Fruit fly (Drosophila melanogaster): ENCODE measurements around the gene rho-5.

The rho-5 gene

dm6 chr2L:10342471-10342870, 31.2 kb downstream of the rho-5 start, which contains the start of gene Sps2:
Gene Sps2, plus strand, starts transcription at chr2L:10342594.
- TF ChIP-seq Hr78 (GFP tag; optimal IDR thresholded peaks at IDR 0.05): no peak
- TF ChIP-seq Hnf4 (GFP tag; optimal IDR thresholded peaks at IDR 0.05): peak; percentile 10
- no peak for TF ChIP-seq Dfd (GFP tag; optimal IDR thresholded peaks at IDR 0.05)
- TF ChIP-seq Dif (GFP tag; optimal IDR thresholded peaks at IDR 0.05; ENCODE audit: partially characterized antibody): no peak
- peak; percentile 18 for TF ChIP-seq brk (GFP tag; optimal IDR thresholded peaks at IDR 0.05)
- no peak for TF ChIP-seq Mio (GFP tag; optimal IDR thresholded peaks at IDR 0.05)
- no peak for TF ChIP-seq psq (GFP tag; optimal IDR thresholded peaks at IDR 0.05)
- TF ChIP-seq dsf (GFP tag; optimal IDR thresholded peaks at IDR 0.05; ENCODE audit: borderline replicate concordance): no peak
- TF ChIP-seq CrebA (GFP tag; optimal IDR thresholded peaks at IDR 0.05; ENCODE audit: borderline replicate concordance): no peak
- TF ChIP-seq dl (GFP tag; optimal IDR thresholded peaks at IDR 0.05; ENCODE audit: insufficient read depth in 1 of 2, partially characterized antibody in 2 of 2): no peak
- TF ChIP-seq sv (GFP tag; optimal IDR thresholded peaks at IDR 0.05): no peak
- no peak for TF ChIP-seq br (GFP tag; optimal IDR thresholded peaks at IDR 0.05)
- no peak for TF ChIP-seq CG9705 (GFP tag; optimal IDR thresholded peaks at IDR 0.05)
- TF ChIP-seq fru (GFP tag; optimal IDR thresholded peaks at IDR 0.05): peak; percentile 10
- no peak for TF ChIP-seq OdsH (GFP tag; optimal IDR thresholded peaks at IDR 0.05)
- TF ChIP-seq jim (GFP tag; optimal IDR thresholded peaks at IDR 0.05): no peak
- TF ChIP-seq N (GFP tag; optimal IDR thresholded peaks at IDR 0.05): no peak
- peak; percentile 24 for TF ChIP-seq h (GFP tag; optimal IDR thresholded peaks at IDR 0.05)
- no peak for TF ChIP-seq CG32264 (GFP tag; optimal IDR thresholded peaks at IDR 0.05)
- TF ChIP-seq Hr83 (GFP tag; optimal IDR thresholded peaks at IDR 0.05; ENCODE audit: poor library complexity, severe bottlenecking): no peak

dm6 chr2L:10341405-10341804, 32.3 kb downstream of the rho-5 start, which contains the start of gene CG31715:
Gene CG31715, plus strand, starts transcription at chr2L:10341616.
- no peak for TF ChIP-seq Dfd (GFP tag; optimal IDR thresholded peaks at IDR 0.05)
- TF ChIP-seq fru (GFP tag; optimal IDR thresholded peaks at IDR 0.05): no peak
- TF ChIP-seq jim (GFP tag; optimal IDR thresholded peaks at IDR 0.05): no peak
- TF ChIP-seq tai (GFP tag; optimal IDR thresholded peaks at IDR 0.05): no peak
- TF ChIP-seq dl (GFP tag; optimal IDR thresholded peaks at IDR 0.05; ENCODE audit: insufficient read depth in 1 of 2, partially characterized antibody in 2 of 2): no peak
- TF ChIP-seq psq (GFP tag; optimal IDR thresholded peaks at IDR 0.05): peak; percentile 13
- no peak for TF ChIP-seq N (GFP tag; optimal IDR thresholded peaks at IDR 0.05)
- no peak for TF ChIP-seq br (GFP tag; optimal IDR thresholded peaks at IDR 0.05)
- TF ChIP-seq foxo (GFP tag; optimal IDR thresholded peaks at IDR 0.05): peak in 1 of 2 experiments; percentile 48
- TF ChIP-seq OdsH (GFP tag; optimal IDR thresholded peaks at IDR 0.05): no peak
- TF ChIP-seq sv (GFP tag; optimal IDR thresholded peaks at IDR 0.05): no peak
- TF ChIP-seq Myc (optimal IDR thresholded peaks at IDR 0.05): no peak
- peak; percentile 6 for TF ChIP-seq HLH106 (tag; optimal IDR thresholded peaks at IDR 0.05)
- no peak for TF ChIP-seq CrebA (GFP tag; optimal IDR thresholded peaks at IDR 0.05; ENCODE audit: borderline replicate concordance)
- TF ChIP-seq Dif (GFP tag; optimal IDR thresholded peaks at IDR 0.05; ENCODE audit: partially characterized antibody): no peak
- no peak for TF ChIP-seq Mio (GFP tag; optimal IDR thresholded peaks at IDR 0.05)
- TF ChIP-seq brk (GFP tag; optimal IDR thresholded peaks at IDR 0.05): peak; percentile 60
- TF ChIP-seq GATAd (GFP tag; optimal IDR thresholded peaks at IDR 0.05): no peak
- TF ChIP-seq dmrt93B (GFP tag; optimal IDR thresholded peaks at IDR 0.05): no peak
- TF ChIP-seq Hnf4 (GFP tag; optimal IDR thresholded peaks at IDR 0.05): peak; percentile 21
- no peak for TF ChIP-seq Rel (GFP tag; optimal IDR thresholded peaks at IDR 0.05)
- no peak for TF ChIP-seq Rel (tag; optimal IDR thresholded peaks at IDR 0.05)
- no peak for TF ChIP-seq CG9705 (GFP tag; optimal IDR thresholded peaks at IDR 0.05)
- no peak for TF ChIP-seq sage (GFP tag; optimal IDR thresholded peaks at IDR 0.05)
- TF ChIP-seq dsf (GFP tag; optimal IDR thresholded peaks at IDR 0.05; ENCODE audit: borderline replicate concordance): peak; percentile 9
- TF ChIP-seq h (GFP tag; optimal IDR thresholded peaks at IDR 0.05): peak; percentile 20
- TF ChIP-seq pan (optimal IDR thresholded peaks at IDR 0.05): no peak
- no peak for TF ChIP-seq Sp1 (GFP tag; optimal IDR thresholded peaks at IDR 0.05)
- no peak for TF ChIP-seq lola (GFP tag; optimal IDR thresholded peaks at IDR 0.05)
- TF ChIP-seq Hr83 (GFP tag; optimal IDR thresholded peaks at IDR 0.05; ENCODE audit: poor library complexity, severe bottlenecking): peak; percentile 32
- no peak for TF ChIP-seq Vsx2 (GFP tag; optimal IDR thresholded peaks at IDR 0.05; ENCODE audit: partially characterized antibody)
- TF ChIP-seq rgr (GFP tag; optimal IDR thresholded peaks at IDR 0.05): peak; percentile 64
- no peak for TF ChIP-seq CG32264 (GFP tag; optimal IDR thresholded peaks at IDR 0.05)
- TF ChIP-seq usp (GFP tag; optimal IDR thresholded peaks at IDR 0.05): no peak
- TF ChIP-seq Abd-B (GFP tag; optimal IDR thresholded peaks at IDR 0.05): no peak
- TF ChIP-seq woc (GFP tag; optimal IDR thresholded peaks at IDR 0.05): peak; percentile 35
- TF ChIP-seq ey (GFP tag; optimal IDR thresholded peaks at IDR 0.05): peak; percentile 9
